In the genomic region with DNA sequence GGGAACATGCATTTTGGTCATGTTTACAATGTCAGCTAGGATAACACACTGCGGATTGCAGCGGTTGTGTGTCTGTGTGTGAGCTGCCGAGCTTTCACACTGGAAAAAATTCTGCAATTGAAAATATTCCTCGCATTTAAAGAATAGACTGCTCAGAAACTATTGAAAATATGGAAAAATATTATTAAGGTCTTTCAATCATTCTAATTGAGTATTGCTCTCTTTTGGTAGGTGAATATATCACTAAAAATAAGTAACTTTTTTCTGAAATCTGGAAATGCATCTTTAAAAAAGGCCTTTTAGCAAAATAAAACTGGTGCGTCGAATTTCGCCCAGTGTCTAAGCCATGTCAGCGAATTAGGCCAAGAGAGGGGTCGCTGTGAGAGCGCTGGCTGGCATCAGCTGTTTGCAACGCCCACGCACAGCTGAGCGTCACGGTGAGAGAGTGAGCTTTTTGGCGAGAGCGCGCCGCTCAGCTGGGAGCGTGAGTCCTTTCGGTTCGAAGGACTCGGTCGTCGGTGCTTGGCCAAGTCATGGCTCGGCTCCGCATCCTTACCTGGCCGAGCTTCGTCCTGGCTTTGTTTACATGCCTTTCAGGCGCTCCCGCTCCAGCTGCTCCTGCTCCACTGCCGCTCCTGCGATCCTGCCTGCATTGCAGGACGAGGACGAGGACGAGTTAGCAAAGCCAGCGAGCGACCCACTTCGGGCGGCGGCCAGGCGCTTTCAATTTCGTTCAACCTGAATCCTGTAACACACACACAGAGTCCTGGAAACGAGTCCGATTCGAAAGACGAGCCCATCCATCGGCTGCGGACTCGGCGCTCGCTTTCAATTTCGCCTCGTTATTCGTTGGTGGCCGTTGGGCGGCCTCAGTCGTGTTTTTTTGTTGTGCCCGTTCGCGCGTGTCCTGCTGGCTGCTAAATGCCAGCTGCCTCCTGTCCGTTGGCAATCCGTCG, we compare ENCODE assay signal across 1 fruit fly cellular context.
TF ChIP-seq lines count a peak whose summit lies in the region.

A gene (plus strand): TSS at position 864 of the 956 bp plus-strand sequence.

TF ChIP-seq in whole organism, embryonic, 481 proteins besides CTCF, POLR2A, EP300 and RAD21 (continued from another document):
- TF ChIP-seq CG6272 (GFP tag; IDR thresholded peaks at IDR 0.05; lab: Robert Waterston, UW) (no peak), slbo (GFP tag; IDR thresholded peaks at IDR 0.05; lab: Robert Waterston, UW) (peak; percentile 36; the same call in 1 of the 2 replicates), CG7372 (GFP tag; IDR thresholded peaks at IDR 0.05; lab: Robert Waterston, UW) (no peak), caup (GFP tag; optimal IDR thresholded peaks at IDR 0.05; lab: Kevin White, UChicago; ENCODE audit: severe bottlenecking) (peak; percentile 53), CG15601 (tag; optimal IDR thresholded peaks at IDR 0.05; lab: Kevin White, UChicago) (no peak), HLH4C (GFP tag; IDR thresholded peaks at IDR 0.05; lab: Robert Waterston, UW; ENCODE audit: partially characterized antibody) (no peak), maf-S (GFP tag; optimal IDR thresholded peaks at IDR 0.05; lab: Kevin White, UChicago) (peak; percentile 8), pros (GFP tag; optimal IDR thresholded peaks at IDR 0.05; lab: Kevin White, UChicago) (no peak), CG1792 (GFP tag; optimal IDR thresholded peaks at IDR 0.05; lab: Kevin White, UChicago) (no peak), ERR (GFP tag; optimal IDR thresholded peaks at IDR 0.05; lab: Kevin White, UChicago) (no peak), jing (GFP tag; optimal IDR thresholded peaks at IDR 0.05; lab: Kevin White, UChicago) (no peak), mam (GFP tag; optimal IDR thresholded peaks at IDR 0.05; lab: Kevin White, UChicago) (peak; percentile 23), CG10654 (GFP tag; optimal IDR thresholded peaks at IDR 0.05; lab: Kevin White, UChicago) (no peak), CG12659 (GFP tag; optimal IDR thresholded peaks at IDR 0.05; lab: Kevin White, UChicago) (peak; percentile 7), CG32772 (GFP tag; IDR thresholded peaks at IDR 0.05; lab: Robert Waterston, UW) (no peak), Oli (tag; optimal IDR thresholded peaks at IDR 0.05; lab: Kevin White, UChicago) (peak; percentile 8), inv (GFP tag; IDR thresholded peaks at IDR 0.05; lab: Robert Waterston, UW; ENCODE audit: partially characterized antibody) (no peak), crp (GFP tag; optimal IDR thresholded peaks at IDR 0.05; lab: Kevin White, UChicago) (peak in 1 of 2 experiments; percentile 56), CG7839 (tag; optimal IDR thresholded peaks at IDR 0.05; lab: Kevin White, UChicago) (peak; percentile 57), Bteb2 (GFP tag; optimal IDR thresholded peaks at IDR 0.05; lab: Kevin White, UChicago) (no peak), Ets97D (GFP tag; optimal IDR thresholded peaks at IDR 0.05; lab: Kevin White, UChicago) (no peak), run (tag; optimal IDR thresholded peaks at IDR 0.05; lab: Kevin White, UChicago) (no peak), CoRest (tag; optimal IDR thresholded peaks at IDR 0.05; lab: Kevin White, UChicago) (peak; percentile 38), Gug (GFP tag; IDR thresholded peaks at IDR 0.05; lab: Robert Waterston, UW) (no peak), Med (GFP tag; lab: Kevin White, UChicago) (no peak), slp2 (GFP tag; optimal IDR thresholded peaks at IDR 0.05; lab: Kevin White, UChicago) (peak; percentile 5), CG12299 (tag; optimal IDR thresholded peaks at IDR 0.05; lab: Kevin White, UChicago) (no peak), otp (GFP tag; IDR thresholded peaks at IDR 0.05; lab: Robert Waterston, UW) (no peak), Rx (GFP tag; IDR thresholded peaks at IDR 0.05; lab: Robert Waterston, UW) (no peak), Ravus (GFP tag; IDR thresholded peaks at IDR 0.05; lab: Robert Waterston, UW) (no peak), Mad (GFP tag; optimal IDR thresholded peaks at IDR 0.05; lab: Kevin White, UChicago) (no peak), Gsc (GFP tag; IDR thresholded peaks at IDR 0.05; lab: Robert Waterston, UW) (no peak)
